Fruit fly (Drosophila melanogaster) whole organism, wandering third instar larva: Measurements from ENCODE around the gene CG33969.
A peak's percentile ranks its signal among the peaks of the same experiment; 100 is the strongest.

Experiments used
- Abd-B ChIP-seq: fragments of >200 bp; optimal IDR thresholded peaks from 2 replicates; lab custom pipeline; 2017; ENCODE audit warnings: missing biosample characterization, missing genetic modification characterization
- Dfd ChIP-seq: fragments of >200 bp; optimal IDR thresholded peaks from 2 replicates; lab custom pipeline; 2017; ENCODE audit warnings: missing biosample characterization, missing genetic modification characterization
- GATAd ChIP-seq: sonication (Bioruptor generic); optimal IDR thresholded peaks from 2 replicates; lab custom pipeline; 2016; ENCODE audit warnings: missing biosample characterization, missing genetic modification characterization
- HLH106 ChIP-seq: fragments of 200-800 bp; optimal IDR thresholded peaks from 3 replicates; lab custom pipeline; 2019; ENCODE audit warnings: missing biosample characterization, mild to moderate bottlenecking, missing genetic modification characterization, moderate library complexity
- Hnf4 ChIP-seq: fragments of 200-800 bp; sonication (Bioruptor generic); optimal IDR thresholded peaks from 2 replicates; lab custom pipeline; 2016; ENCODE audit warnings: missing biosample characterization, mild to moderate bottlenecking, missing genetic modification characterization
- Hr78 ChIP-seq: fragments of >200 bp; optimal IDR thresholded peaks from 2 replicates; lab custom pipeline; 2017; ENCODE audit warnings: missing biosample characterization, missing genetic modification characterization
- Mio ChIP-seq: sonication (Bioruptor generic); optimal IDR thresholded peaks from 2 replicates; lab custom pipeline; 2016; ENCODE audit warnings: missing biosample characterization, missing genetic modification characterization
- Myc ChIP-seq: fragments of >200 bp; optimal IDR thresholded peaks from 2 replicates; lab custom pipeline; 2017
- br ChIP-seq: fragments of 200-800 bp; sonication (Bioruptor generic); optimal IDR thresholded peaks from 2 replicates; lab custom pipeline; 2016; ENCODE audit warnings: missing biosample characterization, missing genetic modification characterization
- brk ChIP-seq: fragments of 200-800 bp; sonication (Bioruptor generic); optimal IDR thresholded peaks from 2 replicates; lab custom pipeline; 2016; ENCODE audit warnings: missing biosample characterization, mild to moderate bottlenecking, missing genetic modification characterization
- dl ChIP-seq, 2 experiments: fragments of 175-275, 200-275 bp in 1 of 2; fragments of 200-275 bp in 1 of 2; sonication (Bioruptor generic); optimal IDR thresholded peaks; lab custom pipeline; 2018; ENCODE audit warnings: mild to moderate bottlenecking in 2 of 2, missing biosample characterization in 2 of 2, missing genetic modification characterization in 2 of 2, moderate library complexity in 2 of 2; ENCODE audit not compliant: partially characterized antibody in 2 of 2, insufficient read depth in 1 of 2
- dmrt93B ChIP-seq: fragments of 200-800 bp; sonication (Bioruptor generic); optimal IDR thresholded peaks from 2 replicates; lab custom pipeline; 2018; ENCODE audit warnings: missing biosample characterization, mild to moderate bottlenecking, missing genetic modification characterization
- ey ChIP-seq: fragments of 200-800 bp; sonication (Bioruptor generic); optimal IDR thresholded peaks from 2 replicates; lab custom pipeline; 2016; ENCODE audit warnings: missing biosample characterization, missing genetic modification characterization
- h ChIP-seq: fragments of 200-800 bp; sonication (Bioruptor generic); optimal IDR thresholded peaks from 3 replicates; lab custom pipeline; 2016; ENCODE audit warnings: missing biosample characterization, mild to moderate bottlenecking, missing genetic modification characterization
- jim ChIP-seq: fragments of 175-275, 200-325 bp; sonication (Bioruptor generic); optimal IDR thresholded peaks from 2 replicates; lab custom pipeline; 2016; ENCODE audit warnings: missing biosample characterization, mild to moderate bottlenecking, missing genetic modification characterization
- lola ChIP-seq: fragments of >200 bp; optimal IDR thresholded peaks from 2 replicates; lab custom pipeline; 2017; ENCODE audit warnings: missing biosample characterization, missing genetic modification characterization
- rgr ChIP-seq: fragments of 200-800 bp; sonication (Bioruptor generic); optimal IDR thresholded peaks from 3 replicates; lab custom pipeline; 2016; ENCODE audit warnings: missing biosample characterization, mild to moderate bottlenecking, missing genetic modification characterization
- sage ChIP-seq: fragments of 200-800 bp; sonication (Bioruptor generic); optimal IDR thresholded peaks from 2 replicates; lab custom pipeline; 2016; ENCODE audit warnings: missing biosample characterization, mild to moderate bottlenecking, missing genetic modification characterization
- sv ChIP-seq: fragments of 200-800 bp; sonication (Bioruptor generic); optimal IDR thresholded peaks from 3 replicates; lab custom pipeline; 2016; ENCODE audit warnings: missing biosample characterization, missing genetic modification characterization
- tai ChIP-seq: sonication (Bioruptor generic); optimal IDR thresholded peaks from 2 replicates; lab custom pipeline; 2016; ENCODE audit warnings: missing biosample characterization, missing genetic modification characterization

CG33969 gene

DNA sequence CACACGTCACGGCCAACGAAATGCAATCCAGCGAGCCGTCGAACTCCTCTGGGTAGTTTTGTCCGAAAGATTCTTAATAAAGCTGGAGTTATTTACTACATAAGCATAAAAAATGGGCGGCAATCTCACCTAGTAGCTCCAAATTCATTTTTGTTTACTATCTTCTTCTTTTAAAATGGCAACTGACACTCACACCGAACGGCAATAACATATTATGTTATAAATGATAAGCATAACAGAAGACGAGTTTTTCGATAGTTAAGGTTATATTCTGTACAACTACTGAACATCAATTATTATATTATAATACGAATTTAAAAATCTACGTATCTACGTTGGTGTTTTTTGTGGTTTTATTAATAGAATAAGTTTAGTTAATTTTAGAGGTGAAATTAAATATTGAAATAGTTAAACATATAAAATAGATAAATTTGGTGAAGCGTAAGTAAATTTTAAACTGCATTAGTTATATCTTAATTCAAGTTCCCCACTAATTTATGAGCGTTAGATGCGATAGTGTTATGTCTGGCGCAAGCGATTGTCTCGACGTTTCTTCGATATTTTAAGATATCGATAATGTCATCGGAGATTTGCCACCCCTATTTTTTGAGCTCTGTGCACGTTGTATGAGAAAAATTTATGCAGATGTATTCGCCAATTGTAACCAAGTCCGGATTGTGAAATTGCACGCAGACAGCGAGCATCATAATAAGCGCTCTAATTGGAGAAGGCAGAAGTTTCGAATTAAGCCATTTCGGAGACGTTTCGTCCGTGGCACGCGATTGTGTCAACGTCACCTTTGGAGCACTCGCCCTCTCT is 45.4 kb downstream of the CG33969 start, which contains the start of the genes Rbbp5 and eRF1 (continued):
- TF ChIP-seq dmrt93B (GFP tag; lab: Kevin White, UChicago) (no peak), tai (GFP tag; lab: Kevin White, UChicago) (peak; percentile 84), Myc (lab: Kevin White, UChicago) (peak; percentile 4), lola (no peak), Dfd (no peak), ey (GFP tag; lab: Kevin White, UChicago) (peak; percentile 60), HLH106 (tag; lab: Kevin White, UChicago) (peak; percentile 81), GATAd (GFP tag; lab: Kevin White, UChicago) (no peak), brk (GFP tag; lab: Kevin White, UChicago) (peak; percentile 83)

dm6 chr3L:20342334-20342733 is 51.0 kb downstream of the CG33969 start, which contains the start of gene Spn77Bc:
Gene Spn77Bc, plus strand, starts transcription at chr3L:20342634.
- TF ChIP-seq GATAd (GFP tag; lab: Kevin White, UChicago) = no peak
- no peak for TF ChIP-seq tai (GFP tag; lab: Kevin White, UChicago)
- TF ChIP-seq Hnf4 (GFP tag; lab: Kevin White, UChicago) = no peak
- TF ChIP-seq Mio = no peak
- TF ChIP-seq Abd-B (GFP tag; lab: Kevin White, UChicago) = no peak
- no peak for TF ChIP-seq sage
- TF ChIP-seq sv (GFP tag; lab: Kevin White, UChicago) = no peak
- TF ChIP-seq dl (GFP tag; optimal IDR thresholded peaks at IDR 0.05; lab: Kevin White, UChicago; ENCODE audit: insufficient read depth in 1 of 2, partially characterized antibody in 2 of 2) = no peak
- TF ChIP-seq HLH106 (tag; lab: Kevin White, UChicago) = no peak
- TF ChIP-seq h = no peak
- TF ChIP-seq rgr (GFP tag; lab: Kevin White, UChicago) = no peak
- TF ChIP-seq Hr78 (GFP tag; lab: Kevin White, UChicago) = no peak
- TF ChIP-seq br (GFP tag; lab: Kevin White, UChicago) = no peak
- TF ChIP-seq Myc (lab: Kevin White, UChicago) = no peak
- TF ChIP-seq jim (GFP tag; lab: Kevin White, UChicago) = no peak
- no peak for TF ChIP-seq lola
- TF ChIP-seq, all 38 proteins: peak for 0
